Worm (Caenorhabditis elegans) whole organism, L4/young adult: ENCODE results near the gene B0496.11.

Experiments
- dao-5 ChIP-seq: sonication (generic microtip); optimal IDR thresholded peaks from 2 replicates; lab custom pipeline; 2016; ENCODE audit warnings: missing genotype, missing genetic modification characterization, moderate library complexity, missing compliant biosample characterization
- him-1 ChIP-seq: sonication (generic microtip); optimal IDR thresholded peaks from 2 replicates; lab custom pipeline; 2016; ENCODE audit warnings: missing genotype, missing genetic modification reagents, missing genetic modification characterization, missing compliant biosample characterization

- TF ChIP-seq him-1 (tag; lab: Kevin White, UChicago) = no peak
- no peak for TF ChIP-seq dao-5 (tag; lab: Kevin White, UChicago)
Observed at ce11 chrIV:7420913-7421312, 12.8 kb downstream of the B0496.11 start, which contains the start of gene srtx-1.
